Fruit fly (Drosophila melanogaster) whole organism, pupa: ENCODE results near the gene CG7772.
"Not testable (repeated sequence)": the region's sequence is repeated elsewhere in the genome, so short reads cannot be mapped to it uniquely, and the experiment has no call there.

Source experiments
- CG12605 ChIP-seq: fragments of 200-800 bp; sonication (Bioruptor generic); IDR thresholded peaks from 2 replicates; pipeline ENCODE4 v1.3.6; 2022; ENCODE audit warnings: missing biosample characterization, missing genetic modification characterization
- CG14655 ChIP-seq: fragments of 200-800 bp; sonication (Bioruptor generic); optimal IDR thresholded peaks from 3 replicates; lab custom pipeline; 2017; ENCODE audit warnings: mild to moderate bottlenecking, missing biosample characterization, missing genetic modification reagents, missing genetic modification characterization
- CG15710 ChIP-seq: fragments of 200-800 bp; sonication (Bioruptor generic); optimal IDR thresholded peaks from 2 replicates; lab custom pipeline; 2018; ENCODE audit warnings: missing biosample characterization, mild to moderate bottlenecking, missing genetic modification characterization, moderate library complexity
- CG17806 ChIP-seq: fragments of 200-800 bp; sonication (Bioruptor generic); optimal IDR thresholded peaks from 2 replicates; lab custom pipeline; 2018; ENCODE audit warnings: missing biosample characterization, mild to moderate bottlenecking, missing genetic modification characterization, moderate library complexity
- CG8301 ChIP-seq: fragments of 200-800 bp; sonication (Bioruptor generic); optimal IDR thresholded peaks from 2 replicates; lab custom pipeline; 2018; ENCODE audit warnings: missing biosample characterization, mild to moderate bottlenecking, missing genetic modification characterization
- D1 ChIP-seq: fragments of 200-800 bp; sonication (Bioruptor generic); optimal IDR thresholded peaks from 2 replicates; lab custom pipeline; 2018; ENCODE audit warnings: missing biosample characterization, mild to moderate bottlenecking, missing genetic modification characterization, moderate library complexity
- Ets98B ChIP-seq: fragments of 200-800 bp; sonication (Bioruptor generic); IDR thresholded peaks from 2 replicates; pipeline ENCODE4 v1.3.6; 2022; ENCODE audit warnings: missing biosample characterization, missing genetic modification characterization
- Pif1A ChIP-seq: fragments of 200-800 bp; sonication (Bioruptor generic); optimal IDR thresholded peaks from 3 replicates; lab custom pipeline; 2016; ENCODE audit warnings: missing biosample characterization, missing genetic modification characterization
- fd96Ca ChIP-seq: fragments of 200-800 bp; sonication (Bioruptor generic); IDR thresholded peaks from 3 replicates; pipeline ENCODE4 v1.3.6; 2022; ENCODE audit warnings: missing biosample characterization, missing genetic modification characterization
- gl ChIP-seq: fragments of 200-800 bp; sonication (Bioruptor generic); optimal IDR thresholded peaks from 2 replicates; lab custom pipeline; 2018; ENCODE audit warnings: missing biosample characterization, mild to moderate bottlenecking, missing genetic modification characterization
- rn ChIP-seq: fragments of 200-800 bp; sonication (Bioruptor generic); IDR thresholded peaks from 2 replicates; pipeline ENCODE4 v1.3.6; 2022; ENCODE audit warnings: missing biosample characterization, missing genetic modification characterization

dm6 chrX:17889247-17889646 is 17.8 kb downstream of the CG7772 start, which contains the start of gene Gss1:
- TF ChIP-seq rn (GFP tag; lab: Robert Waterston, UW); CG15710 (tag; lab: Kevin White, UChicago); CG17806 (tag; lab: Kevin White, UChicago); Ets98B (GFP tag; lab: Robert Waterston, UW); CG8301 (tag; lab: Kevin White, UChicago); CG12605 (GFP tag; lab: Robert Waterston, UW); Pif1A (GFP tag; lab: Kevin White, UChicago); fd96Ca (GFP tag; lab: Robert Waterston, UW); gl; D1 (tag; lab: Kevin White, UChicago); CG14655 (GFP tag; lab: Kevin White, UChicago): not testable (repeated sequence)
